Worm (Caenorhabditis elegans) whole organism, late embryonic: ENCODE measurements around the gene daf-37.

Experiments
- Y22D7AL.16 ChIP-seq: sonication (generic microtip); optimal IDR thresholded peaks from 2 replicates; lab custom pipeline; 2016; ENCODE audit warnings: missing genetic modification characterization, missing compliant biosample characterization
- ama-1 ChIP-seq: fragments of 150-350 bp; optimal IDR thresholded peaks from 2 replicates; lab custom pipeline; 2014
- dmd-4 ChIP-seq: sonication (generic microtip); optimal IDR thresholded peaks from 2 replicates; lab custom pipeline; 2016; ENCODE audit warnings: borderline replicate concordance, missing genetic modification characterization, missing compliant biosample characterization
- nhr-232 ChIP-seq: sonication (generic microtip); optimal IDR thresholded peaks from 2 replicates; lab custom pipeline; 2016; ENCODE audit warnings: missing genetic modification characterization, missing compliant biosample characterization
- ttx-3 ChIP-seq: sonication (generic microtip); optimal IDR thresholded peaks from 2 replicates; lab custom pipeline; 2016; ENCODE audit warnings: missing genetic modification reagents, missing genetic modification characterization, missing compliant biosample characterization

ce11 chrII:6257220-6257877 is 49.3 kb upstream of the daf-37 start:
- no peak for TF ChIP-seq ttx-3 (tag; lab: Kevin White, UChicago)
- no peak for TF ChIP-seq Y22D7AL.16 (tag; lab: Kevin White, UChicago)
- TF ChIP-seq ama-1: no peak
- TF ChIP-seq dmd-4 (tag; lab: Kevin White, UChicago): no peak
- no peak for TF ChIP-seq nhr-232 (tag; lab: Kevin White, UChicago)
